Worm (Caenorhabditis elegans) whole organism, late embryonic: ENCODE measurements around the gene C01B10.11.

Experiments used
- C38D4.7 ChIP-seq: fragments of 200-800 bp; sonication (Bioruptor generic); optimal IDR thresholded peaks from 2 replicates; lab custom pipeline; 2018; ENCODE audit warnings: mild to moderate bottlenecking, missing genetic modification characterization, moderate library complexity, missing compliant biosample characterization
- F13H6.1 ChIP-seq: sonication (generic microtip); optimal IDR thresholded peaks from 2 replicates; lab custom pipeline; 2016; ENCODE audit warnings: missing genetic modification characterization, missing compliant biosample characterization
- K09A11.1 ChIP-seq: sonication (generic microtip); optimal IDR thresholded peaks from 2 replicates; lab custom pipeline; 2017; ENCODE audit warnings: antibody characterized with exemption, mild to moderate bottlenecking, missing genetic modification characterization, missing compliant biosample characterization; ENCODE audit not compliant: insufficient read depth
- ahr-1 ChIP-seq: sonication (generic microtip); optimal IDR thresholded peaks from 2 replicates; lab custom pipeline; 2016; ENCODE audit warnings: missing genetic modification characterization, missing compliant biosample characterization
- ceh-14 ChIP-seq: sonication (generic microtip); optimal IDR thresholded peaks from 2 replicates; lab custom pipeline; 2016; ENCODE audit warnings: missing genotype, missing genetic modification characterization, missing compliant biosample characterization
- ceh-18 ChIP-seq: sonication (generic microtip); optimal IDR thresholded peaks from 2 replicates; lab custom pipeline; 2016; ENCODE audit warnings: missing genetic modification characterization, missing compliant biosample characterization
- ceh-19 ChIP-seq: fragments of 200-800 bp; sonication (Bioruptor generic); optimal IDR thresholded peaks from 2 replicates; lab custom pipeline; 2018; ENCODE audit warnings: mild to moderate bottlenecking, missing genetic modification characterization, missing compliant biosample characterization
- ceh-2 ChIP-seq: sonication (generic microtip); optimal IDR thresholded peaks from 2 replicates; lab custom pipeline; 2016; ENCODE audit warnings: missing genotype, missing genetic modification characterization, missing compliant biosample characterization
- ceh-22 ChIP-seq: sonication (generic microtip); optimal IDR thresholded peaks from 2 replicates; lab custom pipeline; 2017; ENCODE audit warnings: missing biosample characterization, missing genetic modification characterization
- ceh-24 ChIP-seq: sonication (generic microtip); optimal IDR thresholded peaks from 2 replicates; lab custom pipeline; 2016; ENCODE audit warnings: mild to moderate bottlenecking, missing genetic modification characterization, missing compliant biosample characterization
- ceh-30 ChIP-seq: fragments of 150-350 bp; optimal IDR thresholded peaks from 2 replicates; lab custom pipeline; 2014; ENCODE audit warnings: missing biosample characterization, missing genetic modification characterization
- ceh-31 ChIP-seq: sonication (generic microtip); optimal IDR thresholded peaks from 2 replicates; lab custom pipeline; 2016; ENCODE audit warnings: missing genetic modification characterization, missing compliant biosample characterization
- ceh-34 ChIP-seq: sonication (generic microtip); optimal IDR thresholded peaks from 2 replicates; lab custom pipeline; 2016; ENCODE audit warnings: mild to moderate bottlenecking, missing genetic modification characterization, missing compliant biosample characterization
- ceh-6 ChIP-seq: fragments of 200-800 bp; sonication (Bioruptor generic); optimal IDR thresholded peaks from 2 replicates; lab custom pipeline; 2018; ENCODE audit warnings: mild to moderate bottlenecking, missing genetic modification characterization, missing compliant biosample characterization
- ceh-9 ChIP-seq: sonication (generic microtip); optimal IDR thresholded peaks from 2 replicates; lab custom pipeline; 2016; ENCODE audit warnings: mild to moderate bottlenecking, missing genetic modification characterization, inconsistent platforms, missing compliant biosample characterization
- che-1 ChIP-seq: sonication (generic microtip); optimal IDR thresholded peaks from 2 replicates; lab custom pipeline; 2016; ENCODE audit warnings: mild to moderate bottlenecking, missing genetic modification characterization, missing compliant biosample characterization
- dmd-4 ChIP-seq: sonication (generic microtip); optimal IDR thresholded peaks from 2 replicates; lab custom pipeline; 2016; ENCODE audit warnings: borderline replicate concordance, missing genetic modification characterization, missing compliant biosample characterization
- dve-1 ChIP-seq: sonication (generic microtip); optimal IDR thresholded peaks from 2 replicates; lab custom pipeline; 2017; ENCODE audit warnings: antibody characterized with exemption, mild to moderate bottlenecking, missing genetic modification characterization, missing compliant biosample characterization
- ets-4 ChIP-seq: sonication (generic microtip); optimal IDR thresholded peaks from 2 replicates; lab custom pipeline; 2016; ENCODE audit warnings: missing genetic modification characterization, missing compliant biosample characterization
- fkh-6 ChIP-seq: sonication (generic microtip); optimal IDR thresholded peaks from 2 replicates; lab custom pipeline; 2016; ENCODE audit warnings: missing genetic modification characterization, missing compliant biosample characterization
- hlh-13 ChIP-seq: fragments of 200-800 bp; sonication (Bioruptor generic); optimal IDR thresholded peaks from 2 replicates; lab custom pipeline; 2018; ENCODE audit warnings: mild to moderate bottlenecking, missing genetic modification characterization, missing compliant biosample characterization
- hlh-6 ChIP-seq: sonication (generic microtip); optimal IDR thresholded peaks from 2 replicates; lab custom pipeline; 2016; ENCODE audit warnings: missing genotype, missing genetic modification characterization, missing compliant biosample characterization
- hlh-8 ChIP-seq: sonication (generic microtip); optimal IDR thresholded peaks from 2 replicates; lab custom pipeline; 2016; ENCODE audit warnings: missing genotype, missing genetic modification characterization, missing compliant biosample characterization
- lim-6 ChIP-seq: sonication (generic microtip); optimal IDR thresholded peaks from 2 replicates; lab custom pipeline; 2016; ENCODE audit warnings: missing genetic modification characterization, missing compliant biosample characterization
- madf-2 ChIP-seq: sonication (generic microtip); optimal IDR thresholded peaks from 2 replicates; lab custom pipeline; 2017; ENCODE audit warnings: missing genetic modification characterization, missing compliant biosample characterization
- nfya-1 ChIP-seq: sonication (generic microtip); optimal IDR thresholded peaks from 2 replicates; lab custom pipeline; 2017; ENCODE audit warnings: missing genetic modification characterization, mild to moderate bottlenecking, missing compliant biosample characterization, antibody characterized with exemption, moderate library complexity
- nhr-11 ChIP-seq: fragments of 150-350 bp; optimal IDR thresholded peaks from 2 replicates; lab custom pipeline; 2014; ENCODE audit warnings: missing biosample characterization, missing genetic modification characterization
- npax-4 ChIP-seq: sonication (generic microtip); optimal IDR thresholded peaks from 2 replicates; lab custom pipeline; 2016; ENCODE audit warnings: missing genetic modification characterization, missing compliant biosample characterization
- pag-3 ChIP-seq: sonication (generic microtip); optimal IDR thresholded peaks from 2 replicates; lab custom pipeline; 2016; ENCODE audit warnings: missing compliant biosample characterization, missing genetic modification characterization, borderline replicate concordance
- pat-9 ChIP-seq: fragments of 200-800 bp; sonication (Bioruptor generic); optimal IDR thresholded peaks from 2 replicates; lab custom pipeline; 2018; ENCODE audit warnings: mild to moderate bottlenecking, missing genetic modification characterization, moderate library complexity, missing compliant biosample characterization
- pax-1 ChIP-seq: fragments of 150-350 bp; optimal IDR thresholded peaks from 2 replicates; lab custom pipeline; 2014; ENCODE audit warnings: missing biosample characterization, missing genetic modification characterization
- pha-2 ChIP-seq: sonication (generic microtip); optimal IDR thresholded peaks from 2 replicates; lab custom pipeline; 2017; ENCODE audit warnings: mild to moderate bottlenecking, missing genetic modification characterization, missing compliant biosample characterization
- pha-4 ChIP-seq: fragments of 150-350 bp; optimal IDR thresholded peaks from 2 replicates; lab custom pipeline; 2018; ENCODE audit warnings: missing biosample characterization, missing genetic modification reagents, missing genetic modification characterization
- pros-1 ChIP-seq: fragments of 150-350 bp; optimal IDR thresholded peaks from 2 replicates; lab custom pipeline; 2014; ENCODE audit warnings: missing biosample characterization, missing genetic modification reagents, missing genetic modification characterization
- ref-2 ChIP-seq: sonication (generic microtip); optimal IDR thresholded peaks from 2 replicates; lab custom pipeline; 2016; ENCODE audit warnings: missing genetic modification characterization, missing compliant biosample characterization
- rnt-1 ChIP-seq: sonication (generic microtip); optimal IDR thresholded peaks from 2 replicates; lab custom pipeline; 2016; ENCODE audit warnings: missing genetic modification characterization, missing compliant biosample characterization
- sox-2 ChIP-seq: fragments of 200-800 bp; sonication (Bioruptor generic); IDR thresholded peaks from 2 replicates; pipeline ENCODE4 v1.3.6; 2022; ENCODE audit warnings: missing genetic modification reagents, missing genetic modification characterization, missing compliant biosample characterization
- sox-4 ChIP-seq: sonication (generic microtip); optimal IDR thresholded peaks from 2 replicates; lab custom pipeline; 2017; ENCODE audit warnings: mild to moderate bottlenecking, missing genetic modification characterization, inconsistent platforms, missing compliant biosample characterization
- syd-9 ChIP-seq: sonication (generic microtip); optimal IDR thresholded peaks from 2 replicates; lab custom pipeline; 2016; ENCODE audit warnings: mild to moderate bottlenecking, missing genetic modification characterization, moderate library complexity, missing compliant biosample characterization
- tbx-2 ChIP-seq: sonication (generic microtip); optimal IDR thresholded peaks from 2 replicates; lab custom pipeline; 2016; ENCODE audit warnings: missing genetic modification characterization, missing compliant biosample characterization
- tbx-7 ChIP-seq: sonication (generic microtip); optimal IDR thresholded peaks from 2 replicates; lab custom pipeline; 2016; ENCODE audit warnings: missing genotype, missing genetic modification characterization, missing compliant biosample characterization
- unc-42 ChIP-seq: sonication (generic microtip); optimal IDR thresholded peaks from 2 replicates; lab custom pipeline; 2016; ENCODE audit warnings: missing genotype, missing genetic modification characterization, missing compliant biosample characterization
- unc-55 ChIP-seq: sonication (generic microtip); optimal IDR thresholded peaks from 2 replicates; lab custom pipeline; 2017; ENCODE audit warnings: missing biosample characterization, missing genetic modification reagents, missing genetic modification characterization
- zip-5 ChIP-seq: sonication (generic microtip); optimal IDR thresholded peaks from 2 replicates; lab custom pipeline; 2016; ENCODE audit warnings: missing genetic modification characterization, missing compliant biosample characterization
- ztf-16 ChIP-seq: sonication (generic microtip); optimal IDR thresholded peaks from 2 replicates; lab custom pipeline; 2017; ENCODE audit warnings: missing genetic modification characterization, missing compliant biosample characterization

Gene C01B10.11

DNA sequence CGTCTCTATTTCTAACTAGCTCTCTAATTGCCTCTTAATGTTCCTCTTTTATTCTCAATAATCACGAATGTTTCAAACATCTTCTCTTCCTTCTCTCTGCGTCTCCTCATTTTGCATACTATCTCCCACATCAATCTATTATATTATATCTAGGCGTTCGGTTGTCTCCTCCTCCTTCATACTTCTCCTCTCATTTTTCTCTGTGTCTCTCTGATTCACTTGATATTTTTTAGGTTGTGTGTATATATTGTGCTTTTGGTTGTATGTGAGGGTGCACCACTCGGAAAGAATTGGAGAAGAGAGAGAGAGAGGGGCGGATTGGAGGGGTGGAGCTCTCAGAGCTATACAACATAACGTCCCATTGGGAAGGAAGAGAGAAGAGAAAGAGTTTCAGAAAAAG, 9.2 kb upstream of the C01B10.11 start:
- TF ChIP-seq npax-4 (tag; lab: Kevin White, UChicago) (no peak), tbx-2 (tag; lab: Kevin White, UChicago) (peak; percentile 71), pha-2 (tag; lab: Kevin White, UChicago) (peak; percentile 73), ref-2 (peak; percentile 18), ceh-6 (GFP tag; lab: Kevin White, UChicago) (no peak), unc-42 (tag; lab: Kevin White, UChicago) (peak; percentile 94), ceh-22 (peak; percentile 54), nfya-1 (tag; lab: Kevin White, UChicago) (peak; percentile 89), K09A11.1 (tag; lab: Kevin White, UChicago) (no peak), ceh-19 (GFP tag; lab: Kevin White, UChicago) (peak; percentile 49), F13H6.1 (tag; lab: Kevin White, UChicago) (peak; percentile 33), pax-1 (tag; lab: Kevin White, UChicago) (peak; percentile 29), unc-55 (GFP tag; lab: Kevin White, UChicago) (peak; percentile 91), ceh-34 (peak; percentile 61), syd-9 (tag; lab: Kevin White, UChicago) (no peak), ceh-14 (tag; lab: Kevin White, UChicago) (peak; percentile 74), ceh-18 (tag; lab: Kevin White, UChicago) (peak; percentile 31), dmd-4 (tag; lab: Kevin White, UChicago) (peak; percentile 69), rnt-1 (tag; lab: Kevin White, UChicago) (peak; percentile 68), ceh-9 (tag; lab: Kevin White, UChicago) (no peak), ceh-31 (tag; lab: Kevin White, UChicago) (peak; percentile 92), dve-1 (tag; lab: Kevin White, UChicago) (no peak), nhr-11 (tag; lab: Kevin White, UChicago) (peak; percentile 54), ets-4 (tag; lab: Kevin White, UChicago) (peak; percentile 22), lim-6 (tag; lab: Kevin White, UChicago) (peak; percentile 9), pha-4 (tag; lab: Kevin White, UChicago) (no peak), ztf-16 (tag; lab: Kevin White, UChicago) (no peak), ceh-2 (tag; lab: Kevin White, UChicago) (peak; percentile 60), tbx-7 (tag; lab: Kevin White, UChicago) (no peak)

DNA sequence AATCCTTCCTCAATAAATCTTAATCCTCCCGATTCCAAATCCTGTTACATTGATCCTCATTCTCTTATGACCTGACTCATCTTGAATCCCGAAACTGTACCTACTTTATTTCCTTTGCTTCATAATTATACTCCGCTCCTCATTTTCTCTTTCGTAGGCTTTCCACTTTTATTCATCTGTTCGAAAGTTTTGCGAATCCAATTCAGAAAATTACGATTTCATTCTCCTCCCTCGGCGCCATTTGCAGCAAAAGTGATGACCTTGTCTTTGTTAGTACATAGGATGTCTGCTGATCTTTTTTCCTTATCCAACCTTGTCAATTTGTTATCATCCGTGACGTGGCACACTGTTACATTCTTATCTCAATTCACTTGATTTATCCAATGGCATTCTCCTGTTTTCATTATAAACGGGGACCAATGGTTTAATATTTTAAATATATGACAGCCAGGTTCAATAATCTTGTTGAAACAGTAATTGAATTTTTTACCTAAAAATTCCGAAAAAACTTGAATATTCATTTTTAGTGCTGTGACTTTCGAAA, 5.2 kb upstream of the C01B10.11 start:
- TF ChIP-seq pag-3 (tag; lab: Kevin White, UChicago), result no peak
- TF ChIP-seq unc-55 (GFP tag; lab: Kevin White, UChicago), result no peak
- no peak for TF ChIP-seq lim-6 (tag; lab: Kevin White, UChicago)
- no peak for TF ChIP-seq ceh-24 (tag; lab: Kevin White, UChicago)
- no peak for TF ChIP-seq hlh-8 (tag; lab: Kevin White, UChicago)
- TF ChIP-seq tbx-2 (tag; lab: Kevin White, UChicago), result no peak
- TF ChIP-seq ceh-31 (tag; lab: Kevin White, UChicago), result no peak
- no peak for TF ChIP-seq unc-42 (tag; lab: Kevin White, UChicago)
- TF ChIP-seq sox-4 (tag; lab: Kevin White, UChicago), result no peak
- TF ChIP-seq ceh-34, result no peak
- no peak for TF ChIP-seq madf-2 (tag; lab: Kevin White, UChicago)
- no peak for TF ChIP-seq ceh-19 (GFP tag; lab: Kevin White, UChicago)
- no peak for TF ChIP-seq C38D4.7 (GFP tag; lab: Kevin White, UChicago)
- TF ChIP-seq pat-9 (tag; lab: Kevin White, UChicago), result no peak

DNA sequence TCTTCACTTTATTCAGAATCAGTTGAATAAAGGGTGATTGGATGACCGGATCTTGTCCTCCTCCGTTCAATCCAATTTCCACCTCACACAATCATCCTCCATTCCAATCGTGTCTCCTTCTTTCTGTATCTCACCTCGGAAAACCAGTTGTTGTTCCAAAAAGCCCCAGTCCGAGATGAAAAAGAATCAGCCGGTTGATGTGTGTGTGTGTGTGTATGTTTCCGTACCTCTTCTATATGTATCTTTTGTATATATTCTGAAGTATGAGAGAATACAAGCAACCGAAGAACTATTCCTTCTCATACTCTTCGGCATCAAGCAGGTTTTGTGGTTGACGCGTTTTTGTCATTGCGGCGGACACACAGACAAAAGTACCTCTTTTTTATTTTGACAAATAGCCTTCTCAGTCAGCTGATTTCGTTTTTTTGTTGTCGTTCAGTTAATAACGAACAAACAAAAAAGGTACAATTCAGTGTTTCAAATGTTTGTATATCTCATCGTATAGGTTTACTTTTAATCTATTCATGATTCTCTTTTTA, 4.0 kb upstream of the C01B10.11 start:
- TF ChIP-seq zip-5 (no peak), syd-9 (tag; lab: Kevin White, UChicago) (no peak), ceh-2 (tag; lab: Kevin White, UChicago) (no peak), ztf-16 (tag; lab: Kevin White, UChicago) (no peak), fkh-6 (tag; lab: Kevin White, UChicago) (no peak), pros-1 (no peak), sox-4 (tag; lab: Kevin White, UChicago) (no peak), che-1 (tag; lab: Kevin White, UChicago) (no peak), sox-2 (GFP tag; lab: Robert Waterston, UW) (no peak), ahr-1 (no peak), K09A11.1 (tag; lab: Kevin White, UChicago) (no peak), hlh-6 (tag; lab: Kevin White, UChicago) (no peak), ets-4 (tag; lab: Kevin White, UChicago) (no peak), ceh-30 (tag; lab: Kevin White, UChicago) (no peak), tbx-7 (tag; lab: Kevin White, UChicago) (no peak), hlh-13 (GFP tag; lab: Kevin White, UChicago) (no peak), pag-3 (tag; lab: Kevin White, UChicago) (no peak), pat-9 (tag; lab: Kevin White, UChicago) (no peak)
